Worm (Caenorhabditis elegans) whole organism, late embryonic: ENCODE results near the gene prx-1.

Experiments
- dve-1 ChIP-seq: sonication (generic microtip); optimal IDR thresholded peaks from 2 replicates; lab custom pipeline; 2017; ENCODE audit warnings: antibody characterized with exemption, mild to moderate bottlenecking, missing genetic modification characterization, missing compliant biosample characterization
- fax-1 ChIP-seq: sonication (generic microtip); optimal IDR thresholded peaks from 2 replicates; lab custom pipeline; 2016; ENCODE audit warnings: missing genotype, missing genetic modification characterization, missing compliant biosample characterization
- odd-2 ChIP-seq: sonication (generic microtip); optimal IDR thresholded peaks from 2 replicates; lab custom pipeline; 2017; ENCODE audit warnings: antibody characterized with exemption, mild to moderate bottlenecking, missing genetic modification characterization, missing compliant biosample characterization
- pax-1 ChIP-seq: fragments of 150-350 bp; optimal IDR thresholded peaks from 2 replicates; lab custom pipeline; 2014; ENCODE audit warnings: missing biosample characterization, missing genetic modification characterization
- pha-4 ChIP-seq: fragments of 150-350 bp; optimal IDR thresholded peaks from 2 replicates; lab custom pipeline; 2018; ENCODE audit warnings: missing biosample characterization, missing genetic modification reagents, missing genetic modification characterization

- no peak for TF ChIP-seq fax-1 (tag; lab: Kevin White, UChicago)
- no peak for TF ChIP-seq pha-4 (tag; lab: Kevin White, UChicago)
- TF ChIP-seq odd-2 (tag; lab: Kevin White, UChicago) = no peak
- no peak for TF ChIP-seq pax-1 (tag; lab: Kevin White, UChicago)
- TF ChIP-seq dve-1 = no peak
Measured at ce11 chrX:14366081-14366480, 52.4 kb downstream of the prx-1 start.
